Worm (Caenorhabditis elegans) whole organism, L4 larva: Measurements from ENCODE around the gene mup-2.

Source experiments
- D1046.2 ChIP-seq: fragments of 200-800 bp; sonication (Bioruptor generic); IDR thresholded peaks from 2 replicates; pipeline ENCODE4 v1.3.6; 2022; ENCODE audit warnings: missing genetic modification characterization, missing compliant biosample characterization
- F26F4.8 ChIP-seq: fragments of 200-800 bp; sonication (Bioruptor generic); conservative IDR thresholded peaks from 2 replicates; pipeline ENCODE4 v1.3.6; 2022; ENCODE audit warnings: missing genetic modification characterization, missing compliant biosample characterization
- F44E2.7 ChIP-seq: fragments of 200-800 bp; sonication (Bioruptor generic); IDR thresholded peaks from 2 replicates; pipeline ENCODE4 v2.1.2; 2022; ENCODE audit warnings: missing genetic modification characterization, missing compliant biosample characterization
- F49E8.2 ChIP-seq: sonication (generic microtip); optimal IDR thresholded peaks from 2 replicates; lab custom pipeline; 2016; ENCODE audit warnings: missing compliant biosample characterization, mild to moderate bottlenecking, missing genetic modification characterization, borderline replicate concordance
- R02D3.7 ChIP-seq: fragments of 150-350 bp; sonication (generic microtip); optimal IDR thresholded peaks from 3 replicates; lab custom pipeline; 2014; ENCODE audit warnings: missing biosample characterization, missing genetic modification characterization
- Y105C5A.15 ChIP-seq: fragments of 200-800 bp; sonication (Bioruptor generic); IDR thresholded peaks from 2 replicates; pipeline ENCODE4 v1.3.6; 2022; ENCODE audit warnings: missing genetic modification characterization, missing compliant biosample characterization
- Y5F2A.4 ChIP-seq: fragments of 200-800 bp; sonication (Bioruptor generic); optimal IDR thresholded peaks from 2 replicates; lab custom pipeline; 2018; ENCODE audit warnings: mild to moderate bottlenecking, missing genetic modification characterization, missing compliant biosample characterization
- ceh-20 ChIP-seq: fragments of 200-800 bp; sonication (Bioruptor generic); IDR thresholded peaks from 2 replicates; pipeline ENCODE4 v1.3.6; 2022; ENCODE audit warnings: missing genetic modification reagents, missing genetic modification characterization, missing compliant biosample characterization
- ceh-62 ChIP-seq: sonication (generic microtip); optimal IDR thresholded peaks from 2 replicates; lab custom pipeline; 2017; ENCODE audit warnings: missing biosample characterization, missing genetic modification characterization
- cey-2 ChIP-seq: sonication (generic microtip); optimal IDR thresholded peaks from 3 replicates; lab custom pipeline; 2017; ENCODE audit warnings: missing genetic modification characterization, mild to moderate bottlenecking, missing compliant biosample characterization, antibody characterized with exemption, borderline replicate concordance; ENCODE audit not compliant: insufficient read depth
- daf-12 ChIP-seq: fragments of 150-350 bp; optimal IDR thresholded peaks from 2 replicates; lab custom pipeline; 2014; ENCODE audit warnings: missing biosample characterization, missing genetic modification reagents, missing genetic modification characterization
- daf-16 ChIP-seq, 3 experiments: sonication (generic microtip); optimal IDR thresholded peaks; 2 replicates each; lab custom pipeline; 2016 to 2017; ENCODE audit warnings: missing genetic modification characterization in 3 of 3, missing genetic modification reagents in 3 of 3, mild to moderate bottlenecking in 2 of 3, missing compliant biosample characterization in 2 of 3, missing biosample characterization in 1 of 3, moderate library complexity in 1 of 3
- daf-19 ChIP-seq: fragments of 200-800 bp; sonication (Bioruptor generic); conservative IDR thresholded peaks from 2 replicates; pipeline ENCODE4 v1.3.6; 2022; ENCODE audit warnings: missing genetic modification characterization, missing compliant biosample characterization
- dmd-6 ChIP-seq: fragments of 200-800 bp; sonication (Bioruptor generic); IDR thresholded peaks from 2 replicates; pipeline ENCODE4 v1.3.6; 2022; ENCODE audit warnings: missing genetic modification reagents, missing genetic modification characterization, missing compliant biosample characterization
- dve-1 ChIP-seq: sonication (generic microtip); optimal IDR thresholded peaks from 2 replicates; lab custom pipeline; 2017; ENCODE audit warnings: antibody characterized with exemption, mild to moderate bottlenecking, missing genetic modification characterization, missing compliant biosample characterization; ENCODE audit not compliant: insufficient read depth
- fkh-10 ChIP-seq: fragments of 150-350 bp; optimal IDR thresholded peaks from 2 replicates; lab custom pipeline; 2014; ENCODE audit warnings: missing biosample characterization, missing genetic modification reagents, missing genetic modification characterization
- fos-1 ChIP-seq: fragments of 150-350 bp; optimal IDR thresholded peaks from 2 replicates; lab custom pipeline; 2014; ENCODE audit warnings: missing biosample characterization, missing genetic modification characterization
- gei-8 ChIP-seq: fragments of 200-800 bp; sonication (Bioruptor generic); optimal IDR thresholded peaks from 2 replicates; lab custom pipeline; 2018; ENCODE audit warnings: mild to moderate bottlenecking, missing genetic modification characterization, missing compliant biosample characterization
- hlh-11 ChIP-seq: fragments of 200-800 bp; sonication (Bioruptor generic); optimal IDR thresholded peaks from 2 replicates; lab custom pipeline; 2018; ENCODE audit warnings: mild to moderate bottlenecking, missing genetic modification characterization, missing compliant biosample characterization
- hmg-1.1 ChIP-seq: fragments of 200-800 bp; sonication (Bioruptor generic); IDR thresholded peaks from 2 replicates; pipeline ENCODE4 v1.3.6; 2022; ENCODE audit warnings: missing genetic modification reagents, missing genetic modification characterization, missing compliant biosample characterization
- jun-1 ChIP-seq: fragments of 150-350 bp; optimal IDR thresholded peaks from 2 replicates; lab custom pipeline; 2014; ENCODE audit warnings: missing biosample characterization, missing genetic modification reagents, missing genetic modification characterization
- lin-1 ChIP-seq: fragments of 200-800 bp; sonication (Bioruptor generic); IDR thresholded peaks from 2 replicates; pipeline ENCODE4 v1.3.6; 2022; ENCODE audit warnings: missing genetic modification reagents, missing genetic modification characterization, missing compliant biosample characterization
- lin-15B ChIP-seq: fragments of 150-350 bp; sonication (generic microtip); optimal IDR thresholded peaks from 3 replicates; lab custom pipeline; 2014; ENCODE audit warnings: missing biosample characterization, missing genetic modification characterization
- lin-39 ChIP-seq: fragments of 150-350 bp; optimal IDR thresholded peaks from 2 replicates; lab custom pipeline; 2014; ENCODE audit warnings: missing biosample characterization, missing genetic modification reagents, missing genetic modification characterization
- mep-1 ChIP-seq: fragments of 150-350 bp; sonication (generic microtip); optimal IDR thresholded peaks from 3 replicates; lab custom pipeline; 2014; ENCODE audit warnings: missing biosample characterization, missing genetic modification characterization
- mxl-3 ChIP-seq: fragments of 200-800 bp; sonication (Bioruptor generic); optimal IDR thresholded peaks from 2 replicates; lab custom pipeline; 2018; ENCODE audit warnings: mild to moderate bottlenecking, missing genetic modification characterization, missing compliant biosample characterization
- nhr-102 ChIP-seq: sonication (generic microtip); optimal IDR thresholded peaks from 2 replicates; lab custom pipeline; 2016; ENCODE audit warnings: mild to moderate bottlenecking, missing genetic modification characterization, moderate library complexity, missing compliant biosample characterization
- nhr-111 ChIP-seq: fragments of 200-800 bp; sonication (Bioruptor generic); optimal IDR thresholded peaks from 2 replicates; lab custom pipeline; 2018; ENCODE audit warnings: mild to moderate bottlenecking, missing genetic modification characterization, missing compliant biosample characterization
- nhr-28 ChIP-seq: fragments of 150-350 bp; optimal IDR thresholded peaks from 2 replicates; lab custom pipeline; 2014; ENCODE audit warnings: missing biosample characterization, missing genetic modification characterization
- nhr-41 ChIP-seq: fragments of 200-800 bp; sonication (Bioruptor generic); IDR thresholded peaks from 2 replicates; pipeline ENCODE4 v1.3.6; 2022; ENCODE audit warnings: missing genetic modification reagents, missing genetic modification characterization, missing compliant biosample characterization
- nhr-42 ChIP-seq: fragments of 200-800 bp; sonication (Bioruptor generic); IDR thresholded peaks from 2 replicates; pipeline ENCODE4 v1.3.6; 2022; ENCODE audit warnings: missing genetic modification characterization, missing compliant biosample characterization
- nhr-48 ChIP-seq: sonication (generic microtip); optimal IDR thresholded peaks from 2 replicates; lab custom pipeline; 2016; ENCODE audit warnings: mild to moderate bottlenecking, missing genetic modification characterization, missing compliant biosample characterization
- nhr-6 ChIP-seq: fragments of 150-350 bp; optimal IDR thresholded peaks from 2 replicates; lab custom pipeline; 2014; ENCODE audit warnings: missing biosample characterization, missing genetic modification characterization
- nhr-77 ChIP-seq: fragments of 150-350 bp; optimal IDR thresholded peaks from 2 replicates; lab custom pipeline; 2014; ENCODE audit warnings: missing biosample characterization, missing genetic modification characterization
- pha-4 ChIP-seq, 2 experiments: fragments of 150-350 bp in 1 of 2; fragments of 200-800 bp in 1 of 2; sonication (Bioruptor generic) in 1 of 2; IDR thresholded peaks in 1 of 2; optimal IDR thresholded peaks in 1 of 2; 2 replicates each; pipeline versions ENCODE4 v1.3.6 to Lab custom; 2014 to 2022; ENCODE audit warnings: missing genetic modification characterization in 2 of 2, missing genetic modification reagents in 2 of 2, missing biosample characterization in 1 of 2, missing compliant biosample characterization in 1 of 2
- php-3 ChIP-seq: fragments of 200-800 bp; sonication (Bioruptor generic); IDR thresholded peaks from 2 replicates; pipeline ENCODE4 v1.3.6; 2022; ENCODE audit warnings: missing genetic modification reagents, missing genetic modification characterization, missing compliant biosample characterization
- pqm-1 ChIP-seq: sonication (generic microtip); optimal IDR thresholded peaks from 2 replicates; lab custom pipeline; 2017; ENCODE audit warnings: missing biosample characterization, missing genetic modification characterization
- skn-1 ChIP-seq: fragments of 150-350 bp; optimal IDR thresholded peaks from 2 replicates; lab custom pipeline; 2014; ENCODE audit warnings: missing biosample characterization, missing genetic modification characterization
- spr-1 ChIP-seq: sonication (generic microtip); optimal IDR thresholded peaks from 2 replicates; lab custom pipeline; 2016; ENCODE audit warnings: mild to moderate bottlenecking, missing genetic modification characterization, missing compliant biosample characterization
- spr-3 ChIP-seq: fragments of 200-800 bp; sonication (Bioruptor generic); optimal IDR thresholded peaks from 2 replicates; lab custom pipeline; 2018; ENCODE audit warnings: mild to moderate bottlenecking, missing genetic modification characterization, missing compliant biosample characterization
- tra-1 ChIP-seq: fragments of 200-800 bp; sonication (Bioruptor generic); IDR thresholded peaks from 2 replicates; pipeline ENCODE4 v1.3.6; 2022; ENCODE audit warnings: missing genetic modification reagents, missing genetic modification characterization, missing compliant biosample characterization
- unc-39 ChIP-seq: sonication (generic microtip); optimal IDR thresholded peaks from 2 replicates; lab custom pipeline; 2017; ENCODE audit warnings: missing biosample characterization, missing genetic modification characterization
- vab-7 ChIP-seq: fragments of 200-800 bp; sonication (Bioruptor generic); IDR thresholded peaks from 2 replicates; pipeline ENCODE4 v1.3.6; 2022; ENCODE audit warnings: missing genetic modification reagents, missing genetic modification characterization, missing compliant biosample characterization
- zag-1 ChIP-seq: fragments of 150-350 bp; optimal IDR thresholded peaks from 2 replicates; lab custom pipeline; 2014; ENCODE audit warnings: missing biosample characterization, missing genetic modification characterization
- zip-11 ChIP-seq: fragments of 200-800 bp; sonication (Bioruptor generic); IDR thresholded peaks from 2 replicates; pipeline ENCODE4 v1.3.6; 2022; ENCODE audit warnings: missing genetic modification characterization, missing compliant biosample characterization

mup-2 gene

DNA sequence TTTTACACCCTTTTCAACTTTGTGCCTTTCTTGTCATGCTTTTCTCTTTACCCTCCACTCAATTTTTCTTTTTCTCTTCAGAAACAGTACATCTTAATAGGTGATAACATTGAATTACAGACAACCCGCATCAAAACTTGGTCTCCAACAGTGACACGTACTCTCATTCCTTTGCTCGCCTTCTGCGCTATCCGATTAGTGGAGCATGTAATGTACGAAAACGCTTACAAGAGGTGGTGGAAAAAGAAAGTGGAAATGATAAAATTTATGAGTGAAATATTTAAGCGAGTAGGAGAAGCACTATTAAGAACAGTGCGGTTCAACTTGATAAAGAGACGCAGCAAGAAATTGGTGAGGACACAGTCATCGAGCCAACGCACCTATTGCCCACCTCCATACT, 46.5 kb upstream of the mup-2 start, which contains the start of gene pept-1:
TSS of gene pept-1 (plus strand) at position 306 of the 400 bp plus-strand sequence.
- TF ChIP-seq daf-16 (GFP tag; optimal IDR thresholded peaks at IDR 0.05; lab: Kevin White, UChicago) (no peak), daf-16 (tag; optimal IDR thresholded peaks at IDR 0.05; lab: Kevin White, UChicago) (peak; percentile 58), nhr-102 (tag; lab: Kevin White, UChicago) (peak; percentile 9), dve-1 (tag; lab: Kevin White, UChicago) (peak; percentile 73), nhr-42 (GFP tag; lab: Robert Waterston, UW) (no peak), Y5F2A.4 (GFP tag; lab: Kevin White, UChicago) (no peak), unc-39 (no peak), daf-19 (GFP tag; lab: Robert Waterston, UW) (no peak), jun-1 (no peak), F49E8.2 (tag; lab: Kevin White, UChicago) (no peak), F26F4.8 (no peak), fkh-10 (GFP tag; lab: Kevin White, UChicago) (no peak), nhr-28 (tag; lab: Kevin White, UChicago) (peak; percentile 60), lin-15B (tag; lab: Kevin White, UChicago) (no peak), nhr-6 (tag; lab: Kevin White, UChicago) (peak; percentile 40), ceh-20 (0 out of 2 replicates have a peak, but pooled peaks have one; percentile 13), F44E2.7 (GFP tag; lab: Robert Waterston, UW) (no peak), nhr-41 (0 out of 2 replicates have a peak, but pooled peaks have one; percentile 16), vab-7 (GFP tag; lab: Robert Waterston, UW) (no peak), hlh-11 (peak; percentile 91), Y105C5A.15 (GFP tag; lab: Robert Waterston, UW) (no peak), hmg-1.1 (GFP tag; lab: Robert Waterston, UW) (no peak), zip-11 (no peak), R02D3.7 (tag; lab: Kevin White, UChicago) (no peak), lin-39 (tag; lab: Kevin White, UChicago) (no peak), daf-12 (no peak), ceh-62 (tag; lab: Kevin White, UChicago) (no peak), dmd-6 (GFP tag; lab: Robert Waterston, UW) (peak; percentile 88), nhr-111 (GFP tag; lab: Kevin White, UChicago) (no peak), pqm-1 (tag; lab: Kevin White, UChicago) (peak; percentile 95), nhr-77 (tag; lab: Kevin White, UChicago) (peak; percentile 30), D1046.2 (GFP tag; lab: Robert Waterston, UW) (no peak), cey-2 (tag; lab: Kevin White, UChicago) (no peak), fos-1 (tag; lab: Kevin White, UChicago) (no peak), pha-4 (GFP tag; IDR thresholded peaks at IDR 0.05; lab: Robert Waterston, UW) (peak; percentile 45; the same call in 1 of the 2 replicates), pha-4 (tag; optimal IDR thresholded peaks at IDR 0.05; lab: Kevin White, UChicago) (no peak), php-3 (GFP tag; lab: Robert Waterston, UW) (peak; percentile 73), lin-1 (GFP tag; lab: Robert Waterston, UW) (peak; percentile 23; the same call in 1 of the 2 replicates), gei-8 (GFP tag; lab: Kevin White, UChicago) (peak; percentile 47), spr-1 (tag; lab: Kevin White, UChicago) (no peak), spr-3 (GFP tag; lab: Kevin White, UChicago) (no peak), mxl-3 (GFP tag; lab: Kevin White, UChicago) (peak; percentile 17), tra-1 (GFP tag; lab: Robert Waterston, UW) (peak; percentile 76), skn-1 (no peak), zag-1 (tag; lab: Kevin White, UChicago) (no peak), nhr-48 (tag; lab: Kevin White, UChicago) (peak; percentile 45), mep-1 (tag; lab: Kevin White, UChicago) (no peak)
